Worm (Caenorhabditis elegans) whole organism, L4 larva: ENCODE data around the gene F49H12.3.

Experiments
- ama-1 ChIP-seq: fragments of 150-350 bp; optimal IDR thresholded peaks from 2 replicates; lab custom pipeline; 2014; ENCODE audit warnings: inconsistent platforms, mixed read lengths
- lsy-2 ChIP-seq, 2 experiments: fragments of 150-350 bp in 1 of 2; sonication (generic microtip) in 1 of 2; optimal IDR thresholded peaks; 2 replicates each; lab custom pipeline; 2014 to 2017; ENCODE audit warnings: missing biosample characterization in 2 of 2, missing genetic modification characterization in 2 of 2
- snpc-4 ChIP-seq: fragments of 150-350 bp; optimal IDR thresholded peaks from 2 replicates; lab custom pipeline; 2014; ENCODE audit warnings: missing biosample characterization, missing genetic modification characterization

DNA sequence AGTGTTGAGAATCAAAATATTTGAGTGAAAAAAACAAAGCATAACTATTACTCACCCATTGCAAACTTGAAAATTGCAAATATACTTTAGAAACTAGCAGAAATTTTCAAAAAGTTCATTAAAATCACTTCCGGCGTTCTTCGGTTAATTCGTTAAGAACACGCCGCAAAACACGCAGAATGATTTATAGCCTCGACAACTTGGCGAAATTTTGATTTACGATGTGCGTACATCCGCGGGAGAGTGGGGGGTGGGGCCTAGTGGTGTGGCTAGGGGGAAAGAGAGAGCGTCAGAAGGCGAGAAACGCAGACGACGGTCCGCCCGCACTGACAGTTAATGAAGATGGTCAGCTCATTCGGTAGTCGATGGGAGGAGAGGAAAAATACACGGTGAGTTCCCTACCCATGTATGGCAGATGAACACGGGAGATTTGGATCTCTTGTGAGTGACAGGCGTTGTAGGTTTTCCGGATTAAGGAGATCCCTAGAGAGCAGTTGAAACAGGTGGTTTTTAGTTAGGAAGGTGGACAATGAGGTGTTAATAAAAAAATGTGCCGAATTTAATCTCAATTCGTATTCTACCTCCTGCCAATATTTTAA is 38.0 kb upstream of the F49H12.3 start, which contains the start of gene igcm-4:
- no peak for TF ChIP-seq snpc-4 (tag; lab: Kevin White, UChicago)
- TF ChIP-seq ama-1 = no peak
- TF ChIP-seq lsy-2 (tag; optimal IDR thresholded peaks at IDR 0.05; lab: Kevin White, UChicago) = no peak
